Worm (Caenorhabditis elegans) whole organism, L3 larva: ENCODE measurements around the gene F54C9.9.

Experiments
- R02D3.7 ChIP-seq: fragments of 150-350 bp; optimal IDR thresholded peaks from 2 replicates; lab custom pipeline; 2014; ENCODE audit warnings: missing biosample characterization, missing genetic modification characterization
- ZK546.5 ChIP-seq: sonication (generic microtip); optimal IDR thresholded peaks from 2 replicates; lab custom pipeline; 2017; ENCODE audit warnings: missing biosample characterization, missing genetic modification characterization
- ama-1 ChIP-seq: fragments of 150-350 bp; optimal IDR thresholded peaks from 2 replicates; lab custom pipeline; 2018
- ceh-28 ChIP-seq: fragments of 150-350 bp; optimal IDR thresholded peaks from 2 replicates; lab custom pipeline; 2014; ENCODE audit warnings: missing biosample characterization, missing genetic modification reagents, missing genetic modification characterization
- ceh-82 ChIP-seq: fragments of 150-350 bp; optimal IDR thresholded peaks from 2 replicates; lab custom pipeline; 2014; ENCODE audit warnings: missing biosample characterization, missing genetic modification characterization
- egl-5 ChIP-seq: fragments of 150-350 bp; optimal IDR thresholded peaks from 2 replicates; lab custom pipeline; 2017; ENCODE audit warnings: missing biosample characterization, missing genetic modification reagents, missing genetic modification characterization, inconsistent platforms
- elt-1 ChIP-seq: fragments of 150-350 bp; optimal IDR thresholded peaks from 2 replicates; lab custom pipeline; 2014; ENCODE audit warnings: missing biosample characterization, missing genetic modification characterization
- elt-2 ChIP-seq: sonication (generic microtip); optimal IDR thresholded peaks from 2 replicates; lab custom pipeline; 2016; ENCODE audit warnings: missing genetic modification reagents, mild to moderate bottlenecking, missing genetic modification characterization, missing compliant biosample characterization
- eor-1 ChIP-seq, 2 experiments: fragments of 150-350 bp; optimal IDR thresholded peaks; 2 replicates each; lab custom pipeline; 2014 to 2018; ENCODE audit warnings: missing biosample characterization in 2 of 2, missing genetic modification characterization in 2 of 2
- fkh-10 ChIP-seq: sonication (generic microtip); optimal IDR thresholded peaks from 2 replicates; lab custom pipeline; 2017; ENCODE audit warnings: missing biosample characterization, missing genetic modification reagents, missing genetic modification characterization
- fkh-2 ChIP-seq: fragments of 150-350 bp; optimal IDR thresholded peaks from 2 replicates; lab custom pipeline; 2014; ENCODE audit warnings: missing biosample characterization, missing genetic modification reagents, missing genetic modification characterization
- fos-1 ChIP-seq: fragments of 150-350 bp; optimal IDR thresholded peaks from 2 replicates; lab custom pipeline; 2014; ENCODE audit warnings: missing biosample characterization, missing genetic modification characterization
- hmg-11 ChIP-seq: sonication (generic microtip); optimal IDR thresholded peaks from 2 replicates; lab custom pipeline; 2016; ENCODE audit warnings: missing genetic modification characterization, missing compliant biosample characterization
- jun-1 ChIP-seq: fragments of 150-350 bp; optimal IDR thresholded peaks from 2 replicates; lab custom pipeline; 2014; ENCODE audit warnings: missing biosample characterization, missing genetic modification reagents, missing genetic modification characterization
- lin-15B ChIP-seq: fragments of 150-350 bp; optimal IDR thresholded peaks from 2 replicates; lab custom pipeline; 2014; ENCODE audit warnings: missing biosample characterization, missing genetic modification characterization
- lin-39 ChIP-seq: fragments of 150-350 bp; optimal IDR thresholded peaks from 2 replicates; lab custom pipeline; 2018; ENCODE audit warnings: missing biosample characterization, missing genetic modification reagents, missing genetic modification characterization
- lsy-12 ChIP-seq: sonication (generic microtip); optimal IDR thresholded peaks from 2 replicates; lab custom pipeline; 2016; ENCODE audit warnings: mild to moderate bottlenecking, missing genetic modification characterization, missing compliant biosample characterization
- mml-1 ChIP-seq: fragments of 150-350 bp; sonication (generic microtip); optimal IDR thresholded peaks from 3 replicates; lab custom pipeline; 2014; ENCODE audit warnings: missing biosample characterization, missing genetic modification characterization
- nfya-1 ChIP-seq: sonication (generic microtip); optimal IDR thresholded peaks from 2 replicates; lab custom pipeline; 2017; ENCODE audit warnings: missing genetic modification characterization, mild to moderate bottlenecking, missing compliant biosample characterization, antibody characterized with exemption, moderate library complexity; ENCODE audit not compliant: insufficient read depth
- nhr-11 ChIP-seq: fragments of 150-350 bp; optimal IDR thresholded peaks from 2 replicates; lab custom pipeline; 2014; ENCODE audit warnings: missing biosample characterization, missing genetic modification characterization
- nhr-12 ChIP-seq: fragments of 150-350 bp; optimal IDR thresholded peaks from 2 replicates; lab custom pipeline; 2014; ENCODE audit warnings: missing biosample characterization, missing genetic modification characterization
- nhr-23 ChIP-seq: fragments of 150-350 bp; optimal IDR thresholded peaks from 2 replicates; lab custom pipeline; 2014; ENCODE audit warnings: missing biosample characterization, missing genetic modification reagents, missing genetic modification characterization
- nhr-25 ChIP-seq: sonication (generic microtip); optimal IDR thresholded peaks from 2 replicates; lab custom pipeline; 2017; ENCODE audit warnings: missing biosample characterization, missing genetic modification characterization
- nhr-43 ChIP-seq: sonication (generic microtip); optimal IDR thresholded peaks from 2 replicates; lab custom pipeline; 2016; ENCODE audit warnings: mild to moderate bottlenecking, missing genetic modification characterization, missing compliant biosample characterization; ENCODE audit not compliant: poor library complexity, severe bottlenecking
- nhr-67 ChIP-seq: fragments of 150-350 bp; optimal IDR thresholded peaks from 2 replicates; lab custom pipeline; 2014; ENCODE audit warnings: missing biosample characterization, missing genetic modification characterization
- nhr-76 ChIP-seq: fragments of 150-350 bp; sonication (generic microtip); optimal IDR thresholded peaks from 5 replicates; lab custom pipeline; 2014; ENCODE audit warnings: missing biosample characterization, missing genetic modification characterization
- pqm-1 ChIP-seq: fragments of 150-350 bp; optimal IDR thresholded peaks from 2 replicates; lab custom pipeline; 2017; ENCODE audit warnings: missing biosample characterization, missing genetic modification characterization, inconsistent platforms
- skn-1 ChIP-seq: fragments of 150-350 bp; optimal IDR thresholded peaks from 2 replicates; lab custom pipeline; 2014; ENCODE audit warnings: missing biosample characterization, missing genetic modification characterization
- snpc-4 ChIP-seq: fragments of 150-350 bp; optimal IDR thresholded peaks from 2 replicates; lab custom pipeline; 2014; ENCODE audit warnings: missing biosample characterization, missing genetic modification characterization
- unc-39 ChIP-seq: sonication (generic microtip); optimal IDR thresholded peaks from 4 replicates; lab custom pipeline; 2017; ENCODE audit warnings: missing biosample characterization, missing genetic modification characterization
- unc-62 ChIP-seq: fragments of 150-350 bp; sonication (generic microtip); optimal IDR thresholded peaks from 4 replicates; lab custom pipeline; 2014; ENCODE audit warnings: missing biosample characterization, missing genetic modification reagents, missing genetic modification characterization
- zag-1 ChIP-seq: fragments of 150-350 bp; optimal IDR thresholded peaks from 2 replicates; lab custom pipeline; 2014; ENCODE audit warnings: missing biosample characterization, missing genetic modification characterization
- ztf-11 ChIP-seq: fragments of 150-350 bp; optimal IDR thresholded peaks from 2 replicates; lab custom pipeline; 2014; ENCODE audit warnings: missing biosample characterization, missing genetic modification characterization

F54C9.9 gene

ce11 chrII:8602337-8602944 is 24.6 kb downstream of the F54C9.9 start, which contains the start of the genes cpf-1 and rpl-26:
Gene cpf-1 (minus strand): TSS chrII:8602440.
Gene rpl-26 (plus strand): TSS chrII:8602785.
- TF ChIP-seq unc-62 (GFP tag; lab: Kevin White, UChicago) (no peak), nfya-1 (tag; lab: Kevin White, UChicago) (peak; percentile 81), lin-39 (tag; lab: Kevin White, UChicago) (peak; percentile 74), pqm-1 (no peak), egl-5 (tag; lab: Kevin White, UChicago) (peak; percentile 62), nhr-43 (tag; lab: Kevin White, UChicago) (no peak), snpc-4 (peak; percentile 90), fkh-2 (tag; lab: Kevin White, UChicago) (no peak), hmg-11 (tag; lab: Kevin White, UChicago) (no peak), nhr-23 (peak; percentile 69), lin-15B (peak; percentile 76), jun-1 (tag; lab: Kevin White, UChicago) (peak; percentile 42), nhr-25 (peak; percentile 28), elt-2 (peak; percentile 35), ZK546.5 (tag; lab: Kevin White, UChicago) (no peak)

- TF ChIP-seq zag-1 (tag; lab: Kevin White, UChicago) (no peak), ceh-82 (tag; lab: Kevin White, UChicago) (peak; percentile 22), elt-2 (peak; percentile 24), lsy-12 (tag; lab: Kevin White, UChicago) (peak; percentile 11), elt-1 (tag; lab: Kevin White, UChicago) (no peak), eor-1 (tag; optimal IDR thresholded peaks at IDR 0.05; lab: Kevin White, UChicago) (no peak), ztf-11 (no peak), nhr-67 (tag; lab: Kevin White, UChicago) (no peak), ZK546.5 (tag; lab: Kevin White, UChicago) (no peak), nhr-76 (tag; lab: Kevin White, UChicago) (peak; percentile 18), lin-39 (tag; lab: Kevin White, UChicago) (no peak), ama-1 (lab: Kevin White, UChicago) (peak; percentile 30)
Measured at ce11 chrII:8603567-8604359, 25.9 kb downstream of the F54C9.9 start, which contains the start of gene suf-1. Gene suf-1 (plus strand): TSS chrII:8603846.

- TF ChIP-seq nhr-67 (tag; lab: Kevin White, UChicago) (no peak), lin-15B (no peak), eor-1 (tag; optimal IDR thresholded peaks at IDR 0.05; lab: Kevin White, UChicago) (no peak), elt-1 (tag; lab: Kevin White, UChicago) (no peak), mml-1 (tag; lab: Kevin White, UChicago) (no peak), lsy-12 (tag; lab: Kevin White, UChicago) (no peak), zag-1 (tag; lab: Kevin White, UChicago) (no peak), ama-1 (lab: Kevin White, UChicago) (no peak)
Measured at ce11 chrII:8606549-8606948, 28.7 kb downstream of the F54C9.9 start, which contains the start of gene F28C6.8. Gene F28C6.8 (plus strand): TSS chrII:8606849.

ce11 chrII:8607662-8608061 is 29.8 kb downstream of the F54C9.9 start, which contains the start of gene F28C6.10:
Gene F28C6.10 (plus strand): TSS chrII:8607962.
- no peak for TF ChIP-seq unc-39
- TF ChIP-seq nhr-11 (tag; lab: Kevin White, UChicago) = no peak
- no peak for TF ChIP-seq fos-1
- TF ChIP-seq egl-5 (tag; lab: Kevin White, UChicago) = no peak
- no peak for TF ChIP-seq R02D3.7
- no peak for TF ChIP-seq nfya-1 (tag; lab: Kevin White, UChicago)
- no peak for TF ChIP-seq ceh-28 (tag; lab: Kevin White, UChicago)
- TF ChIP-seq nhr-12 (tag; lab: Kevin White, UChicago) = no peak
- no peak for TF ChIP-seq fkh-10 (GFP tag; lab: Kevin White, UChicago)
- TF ChIP-seq nhr-25 = no peak
- no peak for TF ChIP-seq fkh-2 (tag; lab: Kevin White, UChicago)
- no peak for TF ChIP-seq nhr-76 (tag; lab: Kevin White, UChicago)
- no peak for TF ChIP-seq skn-1 (tag; lab: Kevin White, UChicago)
